Fruit fly (Drosophila melanogaster) whole organism, wandering third instar larva: ENCODE data around the gene msl-1.

Experiments used
- CG9705 ChIP-seq: fragments of 200-800 bp; sonication (Bioruptor generic); optimal IDR thresholded peaks from 2 replicates; lab custom pipeline; 2018; ENCODE audit warnings: missing biosample characterization, mild to moderate bottlenecking, missing genetic modification characterization
- h ChIP-seq: fragments of 200-800 bp; sonication (Bioruptor generic); optimal IDR thresholded peaks from 3 replicates; lab custom pipeline; 2016; ENCODE audit warnings: missing biosample characterization, mild to moderate bottlenecking, missing genetic modification characterization
- pan ChIP-seq: fragments of >200 bp; optimal IDR thresholded peaks from 2 replicates; lab custom pipeline; 2017
- psq ChIP-seq: fragments of 200-800 bp; sonication (Bioruptor generic); optimal IDR thresholded peaks from 3 replicates; lab custom pipeline; 2017; ENCODE audit warnings: missing biosample characterization, mild to moderate bottlenecking, missing genetic modification characterization, moderate library complexity
- usp ChIP-seq: fragments of >200 bp; optimal IDR thresholded peaks from 2 replicates; lab custom pipeline; 2017; ENCODE audit warnings: missing biosample characterization, missing genetic modification characterization

dm6 chr2L:18717365-18718011 lies 28.9 kb upstream of the msl-1 start:
- no peak for TF ChIP-seq pan (lab: Kevin White, UChicago)
- TF ChIP-seq CG9705 (GFP tag; lab: Kevin White, UChicago): no peak
- TF ChIP-seq usp (GFP tag; lab: Kevin White, UChicago): no peak
- no peak for TF ChIP-seq psq (GFP tag; lab: Kevin White, UChicago)
- no peak for TF ChIP-seq h (GFP tag; lab: Kevin White, UChicago)
